Worm (Caenorhabditis elegans) whole organism, young adult: ENCODE measurements around the gene daf-38.

Experiments
- F55B11.4 ChIP-seq: sonication (generic microtip); optimal IDR thresholded peaks from 2 replicates; lab custom pipeline; 2016; ENCODE audit warnings: missing compliant biosample characterization, missing genetic modification characterization, borderline replicate concordance; ENCODE audit not compliant: insufficient read depth
- Y67H2A.10 ChIP-seq: fragments of 200-800 bp; sonication (Bioruptor generic); conservative IDR thresholded peaks from 2 replicates; pipeline ENCODE4 v1.3.6; 2022; ENCODE audit warnings: missing genetic modification reagents, missing genetic modification characterization, missing compliant biosample characterization
- ceh-27 ChIP-seq: fragments of 200-800 bp; sonication (Bioruptor generic); optimal IDR thresholded peaks from 2 replicates; lab custom pipeline; 2018; ENCODE audit warnings: mild to moderate bottlenecking, missing genetic modification characterization, moderate library complexity, missing compliant biosample characterization
- dpl-1 ChIP-seq: fragments of 150-350 bp; optimal IDR thresholded peaks from 2 replicates; lab custom pipeline; 2014; ENCODE audit warnings: missing biosample characterization, missing genetic modification reagents, missing genetic modification characterization
- hmg-1.2 ChIP-seq: fragments of 200-800 bp; sonication (Bioruptor generic); IDR thresholded peaks from 2 replicates; pipeline ENCODE4 v1.3.6; 2022; ENCODE audit warnings: missing genetic modification reagents, missing genetic modification characterization, missing compliant biosample characterization
- let-526 ChIP-seq: fragments of 200-800 bp; sonication (Bioruptor generic); IDR thresholded peaks from 2 replicates; pipeline ENCODE4 v1.3.6; 2022; ENCODE audit warnings: missing genetic modification reagents, missing genetic modification characterization, missing compliant biosample characterization
- lin-35 ChIP-seq, 3 experiments: fragments of 150-350 bp in 2 of 3; sonication (generic microtip) in 1 of 3; optimal IDR thresholded peaks; 2 replicates each; lab custom pipeline; 2014 to 2018; ENCODE audit warnings: missing biosample characterization in 3 of 3, missing genetic modification characterization in 3 of 3, missing genetic modification reagents in 3 of 3
- lsl-1 ChIP-seq: fragments of 200-800 bp; sonication (Bioruptor generic); optimal IDR thresholded peaks from 2 replicates; lab custom pipeline; 2018; ENCODE audit warnings: mild to moderate bottlenecking, missing genetic modification characterization, moderate library complexity, missing compliant biosample characterization
- mel-28 ChIP-seq: sonication (generic microtip); optimal IDR thresholded peaks from 2 replicates; lab custom pipeline; 2016; ENCODE audit warnings: borderline replicate concordance, mild to moderate bottlenecking, missing genetic modification characterization, missing compliant biosample characterization
- sdz-38 ChIP-seq: sonication (generic microtip); optimal IDR thresholded peaks from 2 replicates; lab custom pipeline; 2016; ENCODE audit warnings: missing genotype, missing genetic modification characterization, missing compliant biosample characterization
- snpc-1.1 ChIP-seq: sonication (generic microtip); optimal IDR thresholded peaks from 2 replicates; lab custom pipeline; 2017; ENCODE audit warnings: missing genetic modification characterization, mild to moderate bottlenecking, missing compliant biosample characterization, antibody characterized with exemption, moderate library complexity, missing genotype, missing genetic modification reagents; ENCODE audit not compliant: insufficient read depth
- ztf-22 ChIP-seq: fragments of 200-800 bp; sonication (Bioruptor generic); optimal IDR thresholded peaks from 2 replicates; lab custom pipeline; 2018; ENCODE audit warnings: mild to moderate bottlenecking, missing genetic modification characterization, moderate library complexity, missing compliant biosample characterization

DNA sequence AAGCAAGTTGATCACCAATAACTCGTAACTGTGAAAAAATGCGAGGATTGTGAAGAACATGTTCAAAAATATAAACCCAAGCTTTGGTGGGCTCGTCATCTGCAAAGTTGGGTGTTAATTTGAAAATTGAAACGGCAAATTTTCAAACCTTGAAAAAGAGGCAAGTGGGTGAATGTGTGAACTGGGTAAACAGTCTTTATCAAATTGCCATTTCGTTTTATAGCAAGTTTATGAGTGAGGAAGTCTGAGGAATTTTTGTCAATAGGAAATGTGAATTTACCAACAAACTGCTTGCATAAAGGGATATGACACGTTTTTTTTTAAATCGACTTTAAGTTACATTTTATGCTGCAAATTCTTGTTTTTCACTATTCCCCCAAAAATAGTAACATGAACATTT lies 26.7 kb downstream of the daf-38 start, which contains the start of gene Y105C5A.1270:
- TF ChIP-seq Y67H2A.10 = no peak
- no peak for TF ChIP-seq sdz-38
- no peak for TF ChIP-seq snpc-1.1 (tag; lab: Kevin White, UChicago)
- no peak for TF ChIP-seq ztf-22 (GFP tag; lab: Kevin White, UChicago)
- no peak for TF ChIP-seq hmg-1.2 (GFP tag; lab: Robert Waterston, UW)
- no peak for TF ChIP-seq lin-35 (GFP tag; optimal IDR thresholded peaks at IDR 0.05; lab: Kevin White, UChicago)
- no peak for TF ChIP-seq let-526 (GFP tag; lab: Robert Waterston, UW)
- no peak for TF ChIP-seq F55B11.4 (tag; lab: Kevin White, UChicago)
- TF ChIP-seq dpl-1 (GFP tag; lab: Kevin White, UChicago) = no peak
- no peak for TF ChIP-seq lsl-1 (GFP tag; lab: Kevin White, UChicago)
- TF ChIP-seq mel-28 = no peak
- TF ChIP-seq ceh-27 (GFP tag; lab: Kevin White, UChicago) = no peak
